Worm (Caenorhabditis elegans): ENCODE data around the gene Y54F10AL.1.
"Not testable (repeated sequence)": the region's sequence is repeated elsewhere in the genome, so short reads cannot be mapped to it uniquely, and the experiment has no call there.

Y54F10AL.1 gene

ce11 chrIII:2487046-2487760 is at the start of gene Y54F10AL.1:
TSS of gene Y54F10AL.1 (plus strand) at chrIII:2487710.
- TF ChIP-seq pes-1 (GFP tag; IDR thresholded peaks at IDR 0.05) = no peak
- peak; percentile 33 for TF ChIP-seq ceh-36 (tag; optimal IDR thresholded peaks at IDR 0.05)

DNA sequence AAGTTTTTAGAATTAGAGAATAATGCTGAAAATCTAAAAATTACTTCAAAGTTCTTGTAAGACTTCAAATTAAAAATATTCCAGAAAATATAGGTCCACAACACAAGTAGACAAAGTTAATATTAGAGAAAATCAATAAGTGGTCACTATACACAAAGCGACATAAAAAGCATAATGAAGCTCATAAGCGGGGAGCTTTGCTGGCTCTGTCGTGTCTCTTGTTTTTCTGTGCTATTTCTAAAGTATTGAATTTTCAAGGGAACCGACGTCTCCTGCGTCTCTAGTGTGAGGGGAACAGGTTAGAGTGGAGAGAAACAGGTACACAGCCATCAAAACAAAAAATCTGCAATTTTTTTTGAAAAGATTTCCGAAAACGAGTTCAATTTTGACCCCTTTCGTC is 49.0 kb upstream of the Y54F10AL.1 start, which contains the start of gene E02H9.13:
TSS of gene E02H9.13 (minus strand) at position 199 of the 400 bp plus-strand sequence.
- no peak for TF ChIP-seq pes-1 (GFP tag; IDR thresholded peaks at IDR 0.05)
- no peak for TF ChIP-seq tbx-37 (GFP tag; conservative IDR thresholded peaks at IDR 0.05)
- no peak for TF ChIP-seq tra-4 (tag; optimal IDR thresholded peaks at IDR 0.05)
- TF ChIP-seq ets-7 (tag; optimal IDR thresholded peaks at IDR 0.05) = no peak
- TF ChIP-seq flt-1 (GFP tag; IDR thresholded peaks at IDR 0.05) = no peak
- no peak for TF ChIP-seq B0310.2 (tag; optimal IDR thresholded peaks at IDR 0.05)
- TF ChIP-seq hmbx-1 (tag; optimal IDR thresholded peaks at IDR 0.05) = no peak
- no peak for TF ChIP-seq hnd-1 (tag; optimal IDR thresholded peaks at IDR 0.05)
- TF ChIP-seq ceh-36 (tag; optimal IDR thresholded peaks at IDR 0.05) = no peak
- no peak for TF ChIP-seq ceh-13 (GFP tag; optimal IDR thresholded peaks at IDR 0.05)
- no peak for TF ChIP-seq ama-1 (optimal IDR thresholded peaks at IDR 0.05)
- TF ChIP-seq hmg-4 (GFP tag; optimal IDR thresholded peaks at IDR 0.05) = no peak
- no peak for TF ChIP-seq scrt-1 (GFP tag; IDR thresholded peaks at IDR 0.05)
- no peak for TF ChIP-seq aly-1 (tag; optimal IDR thresholded peaks at IDR 0.05)
- no peak for TF ChIP-seq tbx-11 (GFP tag; IDR thresholded peaks at IDR 0.05)

DNA sequence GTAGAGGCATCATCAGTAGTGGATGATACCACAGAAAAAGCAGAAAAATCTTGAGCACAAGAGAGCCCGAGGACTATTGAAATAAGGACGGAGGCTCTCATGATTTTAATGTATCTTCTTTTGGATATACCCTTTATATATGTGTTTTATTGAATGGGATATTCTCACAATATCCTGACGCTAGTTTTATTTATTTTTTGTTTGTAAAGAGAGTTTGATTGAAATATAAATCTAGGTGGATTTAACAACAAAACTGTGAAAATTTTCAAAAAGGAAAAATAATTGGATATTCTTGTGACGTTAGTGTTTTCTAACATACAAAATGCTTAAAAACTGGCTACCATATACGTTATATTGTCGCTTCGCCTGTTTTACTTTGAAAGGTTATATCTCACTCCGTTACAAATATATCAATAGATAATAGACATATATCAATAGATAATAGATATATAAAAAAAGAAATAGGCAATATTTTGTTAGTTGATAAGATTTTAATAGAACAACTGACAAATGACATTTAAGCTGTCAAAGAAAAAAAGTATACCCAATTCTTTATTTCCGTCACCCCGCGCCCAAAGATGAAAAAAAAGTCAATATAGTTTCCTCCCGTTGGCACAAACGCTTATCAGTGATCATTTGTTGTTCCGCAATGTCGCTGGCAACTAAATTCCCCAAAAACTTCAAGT is 41.8 kb upstream of the Y54F10AL.1 start, which contains the start of the genes E02H9.7 and klo-2:
TSS of gene E02H9.7 (minus strand) at position 101 of the 686 bp plus-strand sequence.
TSS of gene klo-2 (plus strand) at position 636 of the 686 bp plus-strand sequence.
- no peak for TF ChIP-seq aly-1 (tag; optimal IDR thresholded peaks at IDR 0.05)
- TF ChIP-seq F13C5.2 (tag; optimal IDR thresholded peaks at IDR 0.05) = no peak
- no peak for TF ChIP-seq ceh-36 (tag; optimal IDR thresholded peaks at IDR 0.05)
- no peak for TF ChIP-seq ceh-13 (GFP tag; optimal IDR thresholded peaks at IDR 0.05)
- no peak for TF ChIP-seq hnd-1 (tag; optimal IDR thresholded peaks at IDR 0.05)
- no peak for TF ChIP-seq sea-1 (GFP tag; conservative IDR thresholded peaks at IDR 0.05)
- TF ChIP-seq pes-1 (GFP tag; IDR thresholded peaks at IDR 0.05) = no peak
- no peak for TF ChIP-seq ama-1 (optimal IDR thresholded peaks at IDR 0.05)
- TF ChIP-seq tra-4 (tag; optimal IDR thresholded peaks at IDR 0.05) = no peak

DNA sequence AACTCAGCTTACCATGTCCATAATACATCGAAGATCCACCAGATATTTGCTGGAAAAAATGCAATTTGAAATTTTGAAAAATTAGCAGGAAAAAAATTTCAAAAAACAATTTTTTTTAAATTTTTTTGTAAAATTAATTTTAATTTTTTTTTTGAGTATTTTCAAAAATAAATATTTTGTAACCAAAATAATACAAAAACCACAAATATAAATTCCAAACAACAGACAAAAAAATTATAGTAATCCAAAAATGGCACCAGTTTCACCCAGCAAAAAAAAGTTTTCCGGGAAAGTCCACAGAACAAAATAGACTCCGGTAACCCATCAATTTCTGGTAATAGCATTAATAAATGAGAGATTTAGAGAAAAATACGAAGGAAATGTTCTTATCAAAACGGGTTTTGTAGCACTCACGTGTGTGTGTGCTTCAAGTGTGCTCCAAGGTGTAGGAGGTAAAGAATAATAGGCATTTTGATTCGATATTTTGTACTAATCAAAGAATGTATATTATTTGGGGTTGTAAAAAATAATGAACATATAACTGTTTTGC is 32.7 kb upstream of the Y54F10AL.1 start, which contains the start of gene nhr-121:
TSS of gene nhr-121 (minus strand) at position 51 of the 550 bp plus-strand sequence.
- TF ChIP-seq flt-1 (GFP tag; IDR thresholded peaks at IDR 0.05) = no peak
- no peak for TF ChIP-seq ama-1 (optimal IDR thresholded peaks at IDR 0.05)
- TF ChIP-seq sea-1 (GFP tag; conservative IDR thresholded peaks at IDR 0.05) = no peak
- no peak for TF ChIP-seq B0310.2 (tag; optimal IDR thresholded peaks at IDR 0.05)
- TF ChIP-seq tra-4 (tag; optimal IDR thresholded peaks at IDR 0.05) = no peak
- TF ChIP-seq F13C5.2 (tag; optimal IDR thresholded peaks at IDR 0.05) = no peak

ce11 chrIII:2455456-2455855 is 32.1 kb upstream of the Y54F10AL.1 start:
- TF ChIP-seq ceh-36 (tag; optimal IDR thresholded peaks at IDR 0.05) = peak; percentile 69

DNA sequence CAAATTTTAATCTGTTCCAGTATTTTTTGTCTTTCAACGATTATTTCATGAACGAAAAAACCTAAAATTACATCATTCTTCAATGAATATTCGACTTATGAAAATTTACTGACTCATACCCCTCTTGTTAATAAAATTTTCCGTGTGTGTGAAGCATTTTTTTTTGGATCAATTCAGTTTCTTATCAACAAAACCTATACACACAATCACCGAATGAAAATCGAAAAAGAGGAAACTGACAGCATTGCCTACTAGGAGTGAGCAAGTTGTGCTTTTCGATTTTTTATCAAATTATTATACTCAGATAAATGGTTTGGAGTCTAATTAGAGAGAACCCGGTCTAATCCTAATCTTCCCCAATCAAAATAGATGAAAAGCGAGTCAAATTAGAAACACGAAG is 28.8 kb upstream of the Y54F10AL.1 start, which contains the start of gene E02H9.3:
TSS of gene E02H9.3 (plus strand) at position 301 of the 400 bp plus-strand sequence.
- not testable (repeated sequence) for TF ChIP-seq hmbx-1 (tag; optimal IDR thresholded peaks at IDR 0.05); tbx-11 (GFP tag; IDR thresholded peaks at IDR 0.05); ceh-13 (GFP tag; optimal IDR thresholded peaks at IDR 0.05)

- 0 out of 2 replicates have a peak, but pooled peaks have one; percentile 16 for TF ChIP-seq pes-1 (GFP tag; IDR thresholded peaks at IDR 0.05)
Observed at ce11 chrIII:2460403-2460802, 27.1 kb upstream of the Y54F10AL.1 start.

DNA sequence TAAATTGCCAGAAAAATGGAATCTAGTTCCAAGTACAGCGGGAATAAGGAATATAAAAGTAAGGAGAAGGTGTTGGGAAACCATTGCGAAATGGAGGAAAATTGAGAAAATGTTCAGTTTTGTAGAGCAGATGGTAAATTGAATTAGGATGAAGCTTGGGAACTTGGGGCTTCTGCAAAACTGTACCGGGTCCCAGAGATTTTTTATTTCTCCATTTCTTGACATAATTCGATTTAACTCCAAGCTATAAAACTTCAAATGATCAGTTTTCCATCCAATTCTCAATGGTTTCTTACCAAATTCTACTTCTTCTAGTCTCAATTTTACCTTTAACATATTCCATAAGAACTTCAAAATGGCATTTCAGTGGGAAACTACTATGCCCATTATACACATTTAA is 19.3 kb upstream of the Y54F10AL.1 start, which contains the start of the genes E02H9.9 and E02H9.1:
TSS of gene E02H9.9 (minus strand) at position 101 of the 400 bp plus-strand sequence.
TSS of gene E02H9.1 (plus strand) at position 285 of the 400 bp plus-strand sequence.
- TF ChIP-seq ceh-36 (tag; optimal IDR thresholded peaks at IDR 0.05) (no peak), B0310.2 (tag; optimal IDR thresholded peaks at IDR 0.05) (no peak), tbx-11 (GFP tag; IDR thresholded peaks at IDR 0.05) (no peak)

ce11 chrIII:2471855-2472254 is 15.7 kb upstream of the Y54F10AL.1 start:
- TF ChIP-seq ama-1 (optimal IDR thresholded peaks at IDR 0.05) = no peak
- TF ChIP-seq hmg-4 (GFP tag; optimal IDR thresholded peaks at IDR 0.05) = no peak
- TF ChIP-seq ets-7 (tag; optimal IDR thresholded peaks at IDR 0.05) = no peak
- TF ChIP-seq F13C5.2 (tag; optimal IDR thresholded peaks at IDR 0.05) = peak; percentile 69
- TF ChIP-seq hnd-1 (tag; optimal IDR thresholded peaks at IDR 0.05) = no peak
- no peak for TF ChIP-seq flt-1 (GFP tag; IDR thresholded peaks at IDR 0.05)

Data from whole organism, early embryonic.